Fruit fly (Drosophila melanogaster) whole organism, adult: ENCODE data around the gene Rcd-1.

Experiments
- CG11617 ChIP-seq: fragments of 200-800 bp; sonication (Bioruptor generic); optimal IDR thresholded peaks from 2 replicates; lab custom pipeline; 2017; ENCODE audit warnings: mild to moderate bottlenecking, missing biosample characterization, missing genetic modification reagents, missing genetic modification characterization
- CG12768 ChIP-seq: fragments of 200-800 bp; sonication (Bioruptor generic); optimal IDR thresholded peaks from 2 replicates; lab custom pipeline; 2017; ENCODE audit warnings: missing biosample characterization, missing genetic modification characterization, mild to moderate bottlenecking, moderate library complexity, missing genetic modification reagents
- CG14711 ChIP-seq: fragments of 200-800 bp; sonication (Bioruptor generic); optimal IDR thresholded peaks from 2 replicates; lab custom pipeline; 2018; ENCODE audit warnings: missing biosample characterization, mild to moderate bottlenecking, missing genetic modification characterization, moderate library complexity
- CG1620 ChIP-seq: fragments of 200-800 bp; sonication (Bioruptor generic); optimal IDR thresholded peaks from 2 replicates; lab custom pipeline; 2016; ENCODE audit warnings: missing biosample characterization, missing genetic modification characterization
- CG33017 ChIP-seq: fragments of 200-800 bp; sonication (Bioruptor generic); optimal IDR thresholded peaks from 2 replicates; lab custom pipeline; 2018; ENCODE audit warnings: missing biosample characterization, mild to moderate bottlenecking, missing genetic modification characterization, moderate library complexity
- CG5204 ChIP-seq: fragments of 200-800 bp; sonication (Bioruptor generic); optimal IDR thresholded peaks from 2 replicates; lab custom pipeline; 2016; ENCODE audit warnings: missing biosample characterization, missing genetic modification characterization
- CG7045 ChIP-seq: fragments of 200-800 bp; sonication (Bioruptor generic); optimal IDR thresholded peaks from 2 replicates; lab custom pipeline; 2017; ENCODE audit warnings: missing biosample characterization, mild to moderate bottlenecking, missing genetic modification characterization
- CG7101 ChIP-seq: fragments of 200-800 bp; sonication (Bioruptor generic); optimal IDR thresholded peaks from 2 replicates; lab custom pipeline; 2018; ENCODE audit warnings: missing biosample characterization, mild to moderate bottlenecking, missing genetic modification characterization, moderate library complexity
- Clk ChIP-seq: fragments of 200-800 bp; sonication (Bioruptor generic); optimal IDR thresholded peaks from 2 replicates; lab custom pipeline; 2017; ENCODE audit warnings: missing biosample characterization, missing genetic modification characterization
- Crg-1 ChIP-seq: fragments of 200-800 bp; sonication (Bioruptor generic); optimal IDR thresholded peaks from 2 replicates; lab custom pipeline; 2016; ENCODE audit warnings: missing biosample characterization, missing genetic modification characterization
- Hr96 ChIP-seq: fragments of 200-800 bp; sonication (Bioruptor generic); optimal IDR thresholded peaks from 2 replicates; lab custom pipeline; 2016; ENCODE audit warnings: missing biosample characterization, missing genetic modification characterization
- Mnt ChIP-seq: fragments of 200-800 bp; sonication (Bioruptor generic); optimal IDR thresholded peaks from 2 replicates; lab custom pipeline; 2016; ENCODE audit warnings: missing biosample characterization, mild to moderate bottlenecking, missing genetic modification characterization
- bab1 ChIP-seq: fragments of 200-800 bp; sonication (Bioruptor generic); optimal IDR thresholded peaks from 3 replicates; lab custom pipeline; 2019; ENCODE audit warnings: missing biosample characterization, mild to moderate bottlenecking, missing genetic modification characterization, moderate library complexity
- cic ChIP-seq: fragments of 200-800 bp; sonication (Bioruptor generic); optimal IDR thresholded peaks from 2 replicates; lab custom pipeline; 2017; ENCODE audit warnings: missing biosample characterization, mild to moderate bottlenecking, missing genetic modification characterization, moderate library complexity
- cnc ChIP-seq, 2 experiments: fragments of >200 bp; optimal IDR thresholded peaks; 2 replicates each; lab custom pipeline; 2017
- kay ChIP-seq: fragments of 200-800 bp; sonication (Bioruptor generic); peaks from one replicate; lab custom pipeline; 2016; ENCODE audit warnings: missing biosample characterization, missing genetic modification characterization, borderline replicate concordance
- ovo ChIP-seq: fragments of 200-800 bp; sonication (Bioruptor generic); optimal IDR thresholded peaks from 2 replicates; lab custom pipeline; 2016; ENCODE audit warnings: missing biosample characterization, missing genetic modification characterization
- pad ChIP-seq: fragments of 200-800 bp; sonication (Bioruptor generic); optimal IDR thresholded peaks from 3 replicates; lab custom pipeline; 2017; ENCODE audit warnings: missing biosample characterization, missing genetic modification characterization, mild to moderate bottlenecking, moderate library complexity, missing genetic modification reagents
- tj ChIP-seq: fragments of 200-800 bp; sonication (Bioruptor generic); optimal IDR thresholded peaks from 3 replicates; lab custom pipeline; 2017; ENCODE audit warnings: missing biosample characterization, mild to moderate bottlenecking, missing genetic modification characterization, moderate library complexity
- toe ChIP-seq: fragments of 200-800 bp; sonication (Bioruptor generic); optimal IDR thresholded peaks from 2 replicates; lab custom pipeline; 2016; ENCODE audit warnings: missing biosample characterization, missing genetic modification characterization

Rcd-1 gene

dm6 chrX:19615990-19616663 lies 22.4 kb upstream of the Rcd-1 start, which contains the start of gene CG14210:
Gene CG14210 (plus strand): TSS chrX:19616196.
- TF ChIP-seq Clk (GFP tag; lab: Kevin White, UChicago) (no peak), ovo (no peak), CG7045 (no peak), CG14711 (no peak), cnc (optimal IDR thresholded peaks at IDR 0.05; lab: Kevin White, UChicago) (peak; percentile 73 to 89), Mnt (GFP tag; lab: Kevin White, UChicago) (peak; percentile 97), toe (GFP tag; lab: Kevin White, UChicago) (no peak), CG12768 (GFP tag; lab: Kevin White, UChicago) (no peak), bab1 (GFP tag; lab: Kevin White, UChicago) (peak; percentile 65), Hr96 (GFP tag; lab: Kevin White, UChicago) (no peak), Crg-1 (no peak), CG1620 (no peak), CG5204 (GFP tag; lab: Kevin White, UChicago) (no peak), CG7101 (no peak), tj (GFP tag; lab: Kevin White, UChicago) (no peak), CG11617 (GFP tag; lab: Kevin White, UChicago) (peak; percentile 1)

dm6 chrX:19618183-19618740 lies 20.3 kb upstream of the Rcd-1 start, which contains the start of the genes Pstk and Tim9b:
Gene Pstk (minus strand): TSS chrX:19618537.
Gene Tim9b (minus strand): TSS chrX:19618537.
- TF ChIP-seq CG1620 (no peak), bab1 (GFP tag; lab: Kevin White, UChicago) (peak; percentile 15)

- no peak for TF ChIP-seq Hr96 (GFP tag; lab: Kevin White, UChicago)
- no peak for TF ChIP-seq bab1 (GFP tag; lab: Kevin White, UChicago)
- no peak for TF ChIP-seq ovo
- TF ChIP-seq cic = no peak
- TF ChIP-seq CG33017 (tag; lab: Kevin White, UChicago) = no peak
- TF ChIP-seq kay (GFP tag; lab: Kevin White, UChicago) = no peak
- no peak for TF ChIP-seq CG14711
- TF ChIP-seq CG7101 = no peak
- no peak for TF ChIP-seq Crg-1
- no peak for TF ChIP-seq CG11617 (GFP tag; lab: Kevin White, UChicago)
- no peak for TF ChIP-seq CG7045
- TF ChIP-seq Mnt (GFP tag; lab: Kevin White, UChicago) = no peak
- TF ChIP-seq CG1620 = no peak
- TF ChIP-seq pad (GFP tag; lab: Kevin White, UChicago) = no peak
- TF ChIP-seq toe (GFP tag; lab: Kevin White, UChicago) = no peak
- TF ChIP-seq cnc (optimal IDR thresholded peaks at IDR 0.05; lab: Kevin White, UChicago) = no peak
Measured at dm6 chrX:19621145-19621544, 17.4 kb upstream of the Rcd-1 start, which contains the start of gene CG14221. Gene CG14221 (minus strand): TSS chrX:19621245.

- TF ChIP-seq pad (GFP tag; lab: Kevin White, UChicago) = no peak
- TF ChIP-seq Mnt (GFP tag; lab: Kevin White, UChicago) = peak; percentile 39
Measured at dm6 chrX:19622924-19623323, 15.6 kb upstream of the Rcd-1 start, which contains the start of the genes Naa20A and MKP-4. Gene Naa20A (minus strand): TSS chrX:19623074. Gene MKP-4 (plus strand): TSS chrX:19623114.

- TF ChIP-seq Crg-1 (no peak), cnc (optimal IDR thresholded peaks at IDR 0.05; lab: Kevin White, UChicago) (no peak), CG7101 (no peak), Mnt (GFP tag; lab: Kevin White, UChicago) (no peak), pad (GFP tag; lab: Kevin White, UChicago) (no peak), CG14711 (no peak), CG33017 (tag; lab: Kevin White, UChicago) (no peak), toe (GFP tag; lab: Kevin White, UChicago) (no peak), CG12768 (GFP tag; lab: Kevin White, UChicago) (no peak), tj (GFP tag; lab: Kevin White, UChicago) (no peak), Hr96 (GFP tag; lab: Kevin White, UChicago) (no peak), CG11617 (GFP tag; lab: Kevin White, UChicago) (no peak), bab1 (GFP tag; lab: Kevin White, UChicago) (no peak), ovo (no peak), Clk (GFP tag; lab: Kevin White, UChicago) (no peak), CG7045 (no peak), cic (no peak), CG5204 (GFP tag; lab: Kevin White, UChicago) (no peak)
Measured at dm6 chrX:19625405-19625804, 13.2 kb upstream of the Rcd-1 start, which contains the start of gene CG14212. Gene CG14212 (plus strand): TSS chrX:19625705.

dm6 chrX:19631365-19631832 lies 7.2 kb upstream of the Rcd-1 start:
- no peak for TF ChIP-seq ovo
- TF ChIP-seq pad (GFP tag; lab: Kevin White, UChicago) = peak; percentile 78
- peak; percentile 60 for TF ChIP-seq tj (GFP tag; lab: Kevin White, UChicago)
- TF ChIP-seq CG14711 = peak; percentile 25
- peak; percentile 10 for TF ChIP-seq CG7101
- TF ChIP-seq CG5204 (GFP tag; lab: Kevin White, UChicago) = no peak
- peak; percentile 12 for TF ChIP-seq CG11617 (GFP tag; lab: Kevin White, UChicago)
- peak; percentile 90 for TF ChIP-seq Mnt (GFP tag; lab: Kevin White, UChicago)
- TF ChIP-seq CG7045 = no peak
- no peak for TF ChIP-seq toe (GFP tag; lab: Kevin White, UChicago)
- no peak for TF ChIP-seq kay (GFP tag; lab: Kevin White, UChicago)
- peak; percentile 17 for TF ChIP-seq CG12768 (GFP tag; lab: Kevin White, UChicago)
- TF ChIP-seq CG1620 = no peak
- peak; percentile 64 for TF ChIP-seq cic
- TF ChIP-seq cnc (optimal IDR thresholded peaks at IDR 0.05; lab: Kevin White, UChicago) = no peak
- no peak for TF ChIP-seq CG33017 (tag; lab: Kevin White, UChicago)
- TF ChIP-seq Crg-1 = no peak
- TF ChIP-seq Hr96 (GFP tag; lab: Kevin White, UChicago) = no peak
- TF ChIP-seq bab1 (GFP tag; lab: Kevin White, UChicago) = peak; percentile 16
- no peak for TF ChIP-seq Clk (GFP tag; lab: Kevin White, UChicago)
